Fruit fly (Drosophila melanogaster): Measurements from ENCODE around the gene kek3.

dm6 chr2L:15614728-15615127, 62.2 kb downstream of the kek3 start, which contains the start of gene CG15254:
- TF ChIP-seq Myc (optimal IDR thresholded peaks at IDR 0.05) (no peak), ttk (optimal IDR thresholded peaks at IDR 0.05) (no peak), psq (optimal IDR thresholded peaks at IDR 0.05) (no peak), insv (optimal IDR thresholded peaks at IDR 0.05) (no peak), h (optimal IDR thresholded peaks at IDR 0.05) (no peak)
